Worm (Caenorhabditis elegans) whole organism, L2 larva: Measurements from ENCODE around the gene F10E9.12.

ENCODE experiments used
- R02D3.7 ChIP-seq: fragments of 150-350 bp; optimal IDR thresholded peaks from 2 replicates; lab custom pipeline; 2014; ENCODE audit warnings: missing biosample characterization, missing genetic modification characterization
- ama-1 ChIP-seq: fragments of 150-350 bp; optimal IDR thresholded peaks from 2 replicates; lab custom pipeline; 2018; ENCODE audit warnings: inconsistent platforms
- elt-1 ChIP-seq: fragments of 150-350 bp; optimal IDR thresholded peaks from 2 replicates; lab custom pipeline; 2014; ENCODE audit warnings: missing biosample characterization, missing genetic modification characterization
- lin-11 ChIP-seq: fragments of 150-350 bp; sonication (generic microtip); optimal IDR thresholded peaks from 2 replicates; lab custom pipeline; 2014; ENCODE audit warnings: missing biosample characterization, missing genetic modification characterization, inconsistent platforms, mixed read lengths
- lin-13 ChIP-seq: fragments of 150-350 bp; optimal IDR thresholded peaks from 2 replicates; lab custom pipeline; 2014; ENCODE audit warnings: missing biosample characterization, missing genetic modification reagents, missing genetic modification characterization
- lsy-2 ChIP-seq, 2 experiments: fragments of 150-350 bp in 1 of 2; sonication (generic microtip) in 1 of 2; optimal IDR thresholded peaks; 2 replicates each; lab custom pipeline; 2014 to 2017; ENCODE audit warnings: missing biosample characterization in 2 of 2, missing genetic modification characterization in 2 of 2
- mdl-1 ChIP-seq, 2 experiments: fragments of 150-350 bp in 1 of 2; sonication (generic microtip) in 1 of 2; optimal IDR thresholded peaks; 2 replicates each; lab custom pipeline; 2017; ENCODE audit warnings: missing biosample characterization in 2 of 2, missing genetic modification characterization in 2 of 2
- nhr-10 ChIP-seq: sonication (generic microtip); optimal IDR thresholded peaks from 2 replicates; lab custom pipeline; 2017; ENCODE audit warnings: missing biosample characterization, missing genetic modification characterization
- nhr-21 ChIP-seq: fragments of 150-350 bp; optimal IDR thresholded peaks from 2 replicates; lab custom pipeline; 2014; ENCODE audit warnings: missing biosample characterization, missing genetic modification characterization
- nhr-77 ChIP-seq: fragments of 150-350 bp; optimal IDR thresholded peaks from 2 replicates; lab custom pipeline; 2014; ENCODE audit warnings: missing biosample characterization, missing genetic modification characterization
- unc-39 ChIP-seq: fragments of 150-350 bp; optimal IDR thresholded peaks from 2 replicates; lab custom pipeline; 2014; ENCODE audit warnings: missing biosample characterization, missing genetic modification characterization
- unc-55 ChIP-seq: fragments of 150-350 bp; sonication (generic microtip); optimal IDR thresholded peaks from 3 replicates; lab custom pipeline; 2014; ENCODE audit warnings: missing biosample characterization, missing genetic modification reagents, missing genetic modification characterization
- unc-62 ChIP-seq: fragments of 150-350 bp; optimal IDR thresholded peaks from 2 replicates; lab custom pipeline; 2014; ENCODE audit warnings: missing biosample characterization, missing genetic modification reagents, missing genetic modification characterization

DNA sequence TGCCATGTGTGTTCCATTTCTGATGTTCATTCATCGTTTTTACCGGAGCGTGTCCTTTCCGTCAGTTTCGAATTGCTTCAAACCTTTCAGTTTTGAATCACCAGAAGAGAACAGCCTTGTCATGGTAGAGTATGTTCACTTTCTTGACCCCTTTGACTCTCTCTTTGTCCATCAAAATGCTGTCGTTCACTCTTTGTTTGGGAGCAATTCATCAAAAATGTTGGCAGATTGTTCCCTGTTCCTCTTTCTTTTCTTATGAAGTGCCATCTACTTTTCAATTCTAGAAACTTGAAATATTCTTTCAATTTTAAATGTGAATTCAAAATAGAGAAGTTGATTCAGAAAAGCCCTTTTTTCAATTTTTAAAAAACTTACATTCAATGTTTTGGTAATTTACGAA is 43.0 kb upstream of the F10E9.12 start:
- no peak for TF ChIP-seq lin-13 (GFP tag; lab: Kevin White, UChicago)
- no peak for TF ChIP-seq nhr-77 (tag; lab: Kevin White, UChicago)
- TF ChIP-seq unc-62, result no peak
- TF ChIP-seq nhr-10 (tag; lab: Kevin White, UChicago), result no peak
- no peak for TF ChIP-seq elt-1 (tag; lab: Kevin White, UChicago)
- no peak for TF ChIP-seq R02D3.7
- no peak for TF ChIP-seq ama-1 (lab: Kevin White, UChicago)
- TF ChIP-seq nhr-21 (tag; lab: Kevin White, UChicago), result no peak
- no peak for TF ChIP-seq lin-11 (tag; lab: Kevin White, UChicago)
- TF ChIP-seq lsy-2 (tag; optimal IDR thresholded peaks at IDR 0.05; lab: Kevin White, UChicago), result no peak
- TF ChIP-seq unc-55, result peak; percentile 33
- TF ChIP-seq mdl-1 (tag; optimal IDR thresholded peaks at IDR 0.05; lab: Kevin White, UChicago), result no peak
- TF ChIP-seq unc-39 (tag; lab: Kevin White, UChicago), result no peak
